Worm (Caenorhabditis elegans): ENCODE results near the gene pid-1.

The pid-1 gene

ce11 chrII:7678512-7678911, 11.8 kb downstream of the pid-1 start:
- TF ChIP-seq xnd-1 (tag; optimal IDR thresholded peaks at IDR 0.05) (no peak), zfh-2 (GFP tag; conservative IDR thresholded peaks at IDR 0.05) (0 out of 2 replicates have a peak, but pooled peaks have one; percentile 45), tbx-9 (tag; optimal IDR thresholded peaks at IDR 0.05; ENCODE audit: borderline replicate concordance) (no peak)

DNA sequence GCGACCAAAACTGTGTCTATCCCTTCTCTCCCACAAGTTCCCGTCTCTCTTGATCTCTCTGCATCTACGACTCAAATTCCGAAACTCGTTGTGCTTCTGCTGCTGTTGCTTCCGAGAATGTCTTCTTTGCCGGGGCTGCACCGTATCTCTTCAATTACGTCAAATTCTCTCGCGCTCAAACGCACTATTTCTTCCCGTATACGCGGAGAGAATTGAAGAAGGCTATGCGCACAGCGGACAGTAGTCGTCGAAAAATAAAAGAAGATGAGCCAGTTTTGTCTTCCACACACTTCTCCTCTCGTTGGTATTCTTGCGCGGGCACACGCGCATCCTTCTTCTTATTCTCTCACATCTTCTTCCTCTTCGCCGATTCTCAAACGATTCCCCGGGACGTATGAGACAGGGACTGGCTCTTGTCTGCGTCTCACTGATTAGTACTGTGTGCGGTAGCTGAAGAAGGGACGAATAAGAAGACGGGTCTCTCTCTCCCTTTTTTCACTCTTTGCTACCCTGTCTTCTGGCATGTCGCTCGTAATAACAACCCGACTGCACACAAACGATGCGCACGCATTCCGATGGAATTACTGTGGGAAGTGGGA, 13.9 kb downstream of the pid-1 start:
- 0 out of 2 replicates have a peak, but pooled peaks have one; percentile 21 for TF ChIP-seq zfh-2 (GFP tag; conservative IDR thresholded peaks at IDR 0.05)
- TF ChIP-seq mel-28 (tag; optimal IDR thresholded peaks at IDR 0.05; ENCODE audit: borderline replicate concordance), result no peak

- TF ChIP-seq snpc-1.1 (tag; optimal IDR thresholded peaks at IDR 0.05; ENCODE audit: insufficient read depth), result no peak
- no peak for TF ChIP-seq fkh-3 (tag; optimal IDR thresholded peaks at IDR 0.05)
- no peak for TF ChIP-seq dox-1 (GFP tag; IDR thresholded peaks at IDR 0.05)
- TF ChIP-seq lin-54 (GFP tag; optimal IDR thresholded peaks at IDR 0.05), result no peak
- no peak for TF ChIP-seq D2030.7 (GFP tag; IDR thresholded peaks at IDR 0.05)
- no peak for TF ChIP-seq nfyb-1 (GFP tag; IDR thresholded peaks at IDR 0.05)
- TF ChIP-seq Y79H2A.3 (GFP tag; conservative IDR thresholded peaks at IDR 0.05), result no peak
Measured at ce11 chrII:7675752-7676151, 14.6 kb downstream of the pid-1 start.

- no peak for TF ChIP-seq F57C9.4 (tag; optimal IDR thresholded peaks at IDR 0.05)
- TF ChIP-seq dpl-1 (GFP tag; optimal IDR thresholded peaks at IDR 0.05), result no peak
- no peak for TF ChIP-seq Y56A3A.18 (GFP tag; IDR thresholded peaks at IDR 0.05)
- no peak for TF ChIP-seq lin-35 (GFP tag; optimal IDR thresholded peaks at IDR 0.05)
- TF ChIP-seq snpc-3.4 (tag; optimal IDR thresholded peaks at IDR 0.05), result no peak
- no peak for TF ChIP-seq F37B4.10 (GFP tag; IDR thresholded peaks at IDR 0.05)
- TF ChIP-seq hmg-20 (GFP tag; IDR thresholded peaks at IDR 0.05), result no peak
- no peak for TF ChIP-seq F33H1.4 (GFP tag; IDR thresholded peaks at IDR 0.05)
- TF ChIP-seq dpff-1 (tag; optimal IDR thresholded peaks at IDR 0.05), result no peak
- TF ChIP-seq F22D6.2 (tag; optimal IDR thresholded peaks at IDR 0.05), result no peak
- TF ChIP-seq lsy-27 (tag; optimal IDR thresholded peaks at IDR 0.05; ENCODE audit: borderline replicate concordance, insufficient read depth), result no peak
- TF ChIP-seq tbp1 (GFP tag; optimal IDR thresholded peaks at IDR 0.05), result no peak
- no peak for TF ChIP-seq efl-1 (GFP tag; optimal IDR thresholded peaks at IDR 0.05)
- TF ChIP-seq ama-1 (optimal IDR thresholded peaks at IDR 0.05), result no peak
- TF ChIP-seq ama-1 (GFP tag; optimal IDR thresholded peaks at IDR 0.05), result no peak
- TF ChIP-seq rec-8 (tag; optimal IDR thresholded peaks at IDR 0.05), result no peak
- no peak for TF ChIP-seq Y95B8A.8 (GFP tag; IDR thresholded peaks at IDR 0.05)
Measured at ce11 chrII:7671705-7672104, 18.7 kb downstream of the pid-1 start, which contains the start of gene lir-1. Gene lir-1, plus strand, starts transcription at chrII:7672005.

DNA sequence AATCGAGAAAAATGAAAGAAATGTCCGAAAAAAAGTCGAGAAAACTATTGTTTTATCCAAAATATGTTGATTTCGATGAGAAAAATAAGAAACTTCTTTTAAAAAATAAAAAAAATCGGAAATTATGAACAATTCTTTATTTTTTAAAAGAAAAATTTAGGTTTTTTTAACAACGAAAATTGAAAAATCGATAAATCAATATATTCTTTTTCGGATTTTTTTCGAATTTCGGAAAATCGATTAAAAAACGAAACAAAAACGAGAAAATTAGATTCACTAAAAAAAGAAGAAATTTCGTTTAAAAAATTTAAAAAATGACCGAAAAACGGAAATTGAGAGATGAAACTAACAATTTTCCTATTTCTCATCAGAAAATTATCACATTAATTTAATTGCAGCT, 20.3 kb downstream of the pid-1 start:
- TF ChIP-seq lsy-27 (tag; optimal IDR thresholded peaks at IDR 0.05; ENCODE audit: borderline replicate concordance, insufficient read depth), result no peak
- no peak for TF ChIP-seq nhr-27 (tag; optimal IDR thresholded peaks at IDR 0.05)
- no peak for TF ChIP-seq aptf-2 (GFP tag; conservative IDR thresholded peaks at IDR 0.05)
- TF ChIP-seq snpc-1.3 (tag; optimal IDR thresholded peaks at IDR 0.05; ENCODE audit: insufficient read depth), result no peak
- no peak for TF ChIP-seq madf-8 (GFP tag; conservative IDR thresholded peaks at IDR 0.05)
- TF ChIP-seq nhr-120 (GFP tag; IDR thresholded peaks at IDR 0.05), result no peak
- no peak for TF ChIP-seq B0336.3 (GFP tag; IDR thresholded peaks at IDR 0.05)
- TF ChIP-seq efl-1 (GFP tag; optimal IDR thresholded peaks at IDR 0.05), result no peak

Measured in whole organism, young adult.